Worm (Caenorhabditis elegans): ENCODE measurements around the gene klp-11.

The klp-11 gene

DNA sequence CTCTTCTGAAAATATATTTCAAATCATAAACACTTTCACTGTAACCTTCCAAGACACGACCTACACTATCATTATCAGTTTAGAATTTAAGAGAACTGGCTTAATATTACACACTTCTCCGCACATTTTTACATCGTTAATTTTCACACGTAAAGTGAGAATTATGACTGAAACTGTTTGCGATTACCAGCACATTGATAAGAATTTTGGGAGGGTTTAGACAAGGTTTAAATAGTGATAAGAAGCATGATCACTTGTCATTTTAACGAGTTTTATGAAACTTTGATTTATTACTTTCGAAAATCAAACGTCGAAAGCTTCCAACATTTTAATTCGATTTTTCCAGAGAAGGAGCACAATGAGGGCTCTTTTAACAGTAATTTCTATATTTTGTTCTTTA lies 31.4 kb downstream of the klp-11 start, which contains the start of gene F21D5.3:
Gene F21D5.3, plus strand, starts transcription at position 347 of the 400 bp plus-strand sequence.
- TF ChIP-seq nhr-71 (tag; optimal IDR thresholded peaks at IDR 0.05) (peak; percentile 11), nhr-85 (tag) (no peak), lin-35 (GFP tag; optimal IDR thresholded peaks at IDR 0.05) (peak in 1 of 2 experiments; percentile 42), elt-2 (tag; optimal IDR thresholded peaks at IDR 0.05) (peak; percentile 93), nhr-84 (tag; optimal IDR thresholded peaks at IDR 0.05) (no peak), pqm-1 (tag; optimal IDR thresholded peaks at IDR 0.05) (peak; percentile 43), irx-1 (tag; optimal IDR thresholded peaks at IDR 0.05) (no peak)

DNA sequence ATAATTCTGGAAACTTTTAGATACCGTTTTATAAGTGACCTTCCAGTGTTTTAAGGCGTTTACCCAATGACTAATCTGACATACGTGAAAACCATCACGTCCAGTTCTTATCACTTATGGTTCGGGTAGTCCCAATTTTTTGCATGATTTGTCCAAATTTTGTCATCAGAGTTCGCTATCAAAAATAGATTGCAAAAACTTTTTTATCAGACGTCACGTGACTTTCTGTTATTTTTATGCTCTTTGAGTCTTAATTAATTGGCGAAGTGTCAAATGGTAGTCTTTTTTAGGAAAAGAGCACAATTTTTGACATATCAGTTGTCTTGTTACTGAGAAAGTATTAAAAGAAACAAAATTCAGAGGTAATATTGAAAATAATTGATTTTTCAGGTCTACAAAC lies 32.2 kb downstream of the klp-11 start:
- TF ChIP-seq elt-2 (tag; optimal IDR thresholded peaks at IDR 0.05) = peak; percentile 86
- TF ChIP-seq lin-35 (GFP tag; optimal IDR thresholded peaks at IDR 0.05) = peak in 1 of 2 experiments; percentile 0
- TF ChIP-seq efl-1 (optimal IDR thresholded peaks at IDR 0.05) = no peak
- no peak for TF ChIP-seq efl-1 (GFP tag; optimal IDR thresholded peaks at IDR 0.05 in 1 of 2)
- no peak for TF ChIP-seq nhr-237 (tag; optimal IDR thresholded peaks at IDR 0.05)
- TF ChIP-seq sptf-1 (tag; optimal IDR thresholded peaks at IDR 0.05) = no peak

DNA sequence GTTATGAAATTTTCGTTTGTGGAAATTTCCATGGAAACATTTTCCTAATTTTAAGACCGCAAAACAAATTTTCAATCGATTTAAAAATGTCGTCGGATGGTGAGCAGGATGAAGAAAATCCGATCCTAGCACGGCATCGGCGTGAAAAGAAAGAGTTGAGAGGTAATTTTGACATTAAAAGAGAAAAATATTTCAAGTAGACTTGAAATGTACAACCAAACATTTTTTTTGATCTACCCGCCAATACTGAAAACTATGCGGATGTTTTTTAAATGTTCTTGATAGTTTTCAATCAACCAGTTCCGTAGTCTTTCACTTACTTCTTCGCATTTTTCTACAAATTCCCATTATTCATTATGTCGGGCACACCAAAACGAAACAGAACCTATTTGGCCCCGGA lies 33.7 kb downstream of the klp-11 start, which contains the start of gene otub-3:
Gene otub-3, plus strand, starts transcription at position 56 of the 400 bp plus-strand sequence.
- TF ChIP-seq blmp-1 (tag; optimal IDR thresholded peaks at IDR 0.05) = no peak
- TF ChIP-seq ztf-4 (tag; optimal IDR thresholded peaks at IDR 0.05) = no peak
- no peak for TF ChIP-seq sup-37 (GFP tag; optimal IDR thresholded peaks at IDR 0.05)
- TF ChIP-seq mep-1 (tag; optimal IDR thresholded peaks at IDR 0.05) = no peak
- TF ChIP-seq ama-1 (optimal IDR thresholded peaks at IDR 0.05) = no peak
- no peak for TF ChIP-seq unc-130 (tag; optimal IDR thresholded peaks at IDR 0.05)

DNA sequence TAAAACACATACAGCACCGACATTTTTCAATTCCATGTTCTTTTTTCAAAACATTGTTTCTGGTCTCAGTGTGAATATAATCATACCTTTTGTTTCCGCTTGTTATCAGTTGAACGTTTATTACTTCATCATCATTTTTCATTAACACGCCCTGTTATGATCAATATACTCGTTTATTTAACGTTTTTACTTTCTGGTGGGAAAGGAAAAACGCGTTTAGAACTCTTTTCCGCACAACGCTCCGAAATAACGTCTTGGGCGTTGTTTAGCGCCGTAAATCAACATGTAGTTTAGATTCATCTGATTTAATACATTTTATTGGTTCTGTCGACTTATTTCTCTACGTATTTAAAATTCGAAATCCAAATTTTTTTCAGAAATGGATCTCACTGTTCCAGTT lies 36.5 kb downstream of the klp-11 start, which contains the start of gene pgm-3:
Gene pgm-3, plus strand, starts transcription at position 378 of the 400 bp plus-strand sequence.
- TF ChIP-seq lin-35 (GFP tag; optimal IDR thresholded peaks at IDR 0.05) (peak in 1 of 2 experiments; percentile 57), snu-23 (GFP tag; optimal IDR thresholded peaks at IDR 0.05) (no peak), ztf-11 (tag; optimal IDR thresholded peaks at IDR 0.05) (no peak), nhr-77 (tag; optimal IDR thresholded peaks at IDR 0.05) (no peak), dpl-1 (GFP tag; optimal IDR thresholded peaks at IDR 0.05) (peak in 1 of 3 experiments; percentile 1), skn-1 (tag; optimal IDR thresholded peaks at IDR 0.05) (no peak), blmp-1 (tag; optimal IDR thresholded peaks at IDR 0.05) (peak; percentile 75), efl-1 (optimal IDR thresholded peaks at IDR 0.05) (peak in 1 of 2 experiments; percentile 23), efl-1 (GFP tag; optimal IDR thresholded peaks at IDR 0.05 in 1 of 2) (no peak), aly-2 (tag; optimal IDR thresholded peaks at IDR 0.05) (no peak)

DNA sequence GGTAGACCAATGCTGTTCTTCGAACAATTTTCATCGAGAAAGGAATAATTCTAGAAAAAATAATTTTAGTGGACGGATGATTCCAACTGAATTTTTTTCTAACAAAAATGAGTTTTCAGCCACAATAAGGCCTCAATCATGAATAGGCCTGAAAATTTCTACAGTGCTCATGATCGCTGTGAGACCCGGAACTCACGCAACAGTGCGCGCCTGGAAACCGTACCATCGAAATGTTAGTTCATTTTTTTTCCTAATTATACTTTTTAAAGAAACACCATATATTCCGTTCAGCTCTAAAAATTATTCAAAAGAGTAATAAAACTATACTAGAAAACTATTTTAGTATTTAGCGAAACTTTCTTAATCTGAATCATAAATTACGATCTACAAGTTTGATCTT lies 37.0 kb downstream of the klp-11 start:
- TF ChIP-seq efl-1 (optimal IDR thresholded peaks at IDR 0.05) (no peak), efl-1 (GFP tag; optimal IDR thresholded peaks at IDR 0.05 in 1 of 2) (peak in 1 of 2 experiments; percentile 16), unc-62 (GFP tag; optimal IDR thresholded peaks at IDR 0.05) (no peak), efl-3 (GFP tag; optimal IDR thresholded peaks at IDR 0.05) (no peak), C34B4.2 (tag; optimal IDR thresholded peaks at IDR 0.05) (no peak), nhr-76 (tag; optimal IDR thresholded peaks at IDR 0.05) (no peak), nhr-237 (tag; optimal IDR thresholded peaks at IDR 0.05) (no peak), sox-4 (tag; optimal IDR thresholded peaks at IDR 0.05) (no peak), lin-35 (GFP tag; optimal IDR thresholded peaks at IDR 0.05) (no peak)

DNA sequence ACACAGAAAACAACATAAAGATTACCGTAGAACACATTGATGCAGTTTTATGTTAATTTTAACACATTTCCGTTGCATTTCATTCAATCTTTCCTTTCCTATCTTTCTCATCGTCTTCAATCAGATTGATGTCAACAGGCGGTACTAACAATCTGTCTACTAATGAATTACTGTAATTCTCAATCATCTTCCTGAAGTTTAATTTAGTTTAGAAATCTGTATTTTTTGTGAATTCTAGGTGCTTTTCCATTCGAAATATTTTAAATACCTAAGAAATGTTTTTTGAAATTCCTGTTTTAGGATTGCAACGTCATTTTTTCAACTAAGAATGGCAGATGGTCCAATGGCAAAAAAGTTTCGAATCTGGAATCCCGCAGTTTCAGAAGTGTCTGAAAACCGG lies 38.1 kb downstream of the klp-11 start, which contains the start of gene F21D5.9:
Gene F21D5.9, plus strand, starts transcription at position 301 of the 400 bp plus-strand sequence.
- TF ChIP-seq fkh-4 (tag; optimal IDR thresholded peaks at IDR 0.05; ENCODE audit: borderline replicate concordance) = no peak
- no peak for TF ChIP-seq sox-4 (tag; optimal IDR thresholded peaks at IDR 0.05)
- no peak for TF ChIP-seq ceh-63 (GFP tag; optimal IDR thresholded peaks at IDR 0.05)
- no peak for TF ChIP-seq elt-2 (tag; optimal IDR thresholded peaks at IDR 0.05)
- TF ChIP-seq ama-1 (optimal IDR thresholded peaks at IDR 0.05) = no peak
- no peak for TF ChIP-seq nhr-84 (tag; optimal IDR thresholded peaks at IDR 0.05)
- no peak for TF ChIP-seq xbp-1 (tag; optimal IDR thresholded peaks at IDR 0.05)
- no peak for TF ChIP-seq lin-13 (GFP tag; optimal IDR thresholded peaks at IDR 0.05)
- no peak for TF ChIP-seq C34B4.2 (tag; optimal IDR thresholded peaks at IDR 0.05)
- no peak for TF ChIP-seq aly-2 (tag; optimal IDR thresholded peaks at IDR 0.05)
- no peak for TF ChIP-seq nhr-28 (tag; optimal IDR thresholded peaks at IDR 0.05)
